Fruit fly (Drosophila melanogaster) ovary, adult (tissue): ENCODE results near the gene Ptp36E.

ENCODE experiments used
- CG17801 ChIP-seq: fragments of 200-800 bp; optimal IDR thresholded peaks from 2 replicates; lab custom pipeline; 2019; ENCODE audit warnings: missing biosample characterization, mild to moderate bottlenecking, missing genetic modification characterization, moderate library complexity; ENCODE audit not compliant: partially characterized antibody

Gene Ptp36E

DNA sequence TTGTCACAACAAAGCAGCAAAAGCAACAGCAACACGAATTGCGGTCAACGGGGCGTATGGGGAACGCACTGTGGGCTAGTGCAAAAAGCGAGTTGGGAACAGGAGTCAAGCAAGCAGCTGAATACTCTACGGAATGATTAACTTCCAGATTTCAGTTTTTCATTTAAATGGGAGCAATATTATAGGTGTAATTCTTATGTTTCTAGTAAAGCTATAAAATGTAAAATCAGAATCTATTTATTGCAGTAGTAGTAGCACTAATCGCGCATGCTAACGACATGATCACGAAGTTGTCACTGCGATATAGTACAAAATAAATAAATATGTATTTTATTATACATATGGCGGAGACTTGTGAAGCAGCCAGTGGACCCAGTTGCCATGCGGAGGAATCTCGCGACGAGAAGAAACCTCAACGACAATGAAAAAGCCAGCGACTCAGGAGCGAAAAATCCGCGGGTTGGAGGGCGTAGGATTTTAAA lies 38.1 kb downstream of the Ptp36E start:
- TF ChIP-seq CG17801 (GFP tag; lab: Kevin White, UChicago) = no peak

DNA sequence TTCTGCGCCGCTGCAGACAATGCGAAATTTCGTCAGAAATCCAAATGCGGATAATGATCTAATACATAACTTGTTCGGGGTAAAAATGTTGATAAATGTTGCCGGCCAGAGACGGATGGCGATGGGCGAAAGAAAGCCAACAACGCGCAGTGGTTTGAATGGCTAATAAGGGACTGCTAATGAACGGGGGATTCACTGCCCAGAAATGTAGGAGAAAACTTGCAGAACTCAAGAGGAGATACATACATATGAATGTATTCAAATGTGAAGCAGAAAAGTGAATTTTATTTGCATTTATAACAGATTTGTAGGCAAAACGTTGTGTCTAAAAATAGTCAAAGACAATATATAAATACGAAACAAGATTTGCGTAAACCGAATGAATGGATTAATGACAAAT lies 39.0 kb downstream of the Ptp36E start:
- TF ChIP-seq CG17801 (GFP tag; lab: Kevin White, UChicago) = no peak

DNA sequence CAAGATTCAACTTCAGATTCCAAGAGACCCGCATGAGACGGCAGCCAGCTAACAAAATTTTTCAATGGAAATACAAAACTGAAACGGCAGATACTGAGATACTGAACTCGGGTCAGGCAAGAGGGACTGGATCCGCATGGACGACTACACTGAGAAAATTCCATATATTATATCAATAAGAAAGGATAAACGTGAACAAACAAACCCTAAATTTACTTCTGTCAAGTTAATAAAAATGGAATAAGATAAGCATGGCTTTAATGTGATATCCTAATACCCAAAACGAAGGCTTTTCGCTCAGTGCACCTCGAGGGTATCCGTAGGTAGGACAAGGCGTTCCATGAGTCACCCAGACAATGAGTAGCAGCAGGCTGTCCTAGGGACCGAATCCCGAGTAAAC lies 39.6 kb downstream of the Ptp36E start:
- TF ChIP-seq CG17801 (GFP tag; lab: Kevin White, UChicago) = no peak

DNA sequence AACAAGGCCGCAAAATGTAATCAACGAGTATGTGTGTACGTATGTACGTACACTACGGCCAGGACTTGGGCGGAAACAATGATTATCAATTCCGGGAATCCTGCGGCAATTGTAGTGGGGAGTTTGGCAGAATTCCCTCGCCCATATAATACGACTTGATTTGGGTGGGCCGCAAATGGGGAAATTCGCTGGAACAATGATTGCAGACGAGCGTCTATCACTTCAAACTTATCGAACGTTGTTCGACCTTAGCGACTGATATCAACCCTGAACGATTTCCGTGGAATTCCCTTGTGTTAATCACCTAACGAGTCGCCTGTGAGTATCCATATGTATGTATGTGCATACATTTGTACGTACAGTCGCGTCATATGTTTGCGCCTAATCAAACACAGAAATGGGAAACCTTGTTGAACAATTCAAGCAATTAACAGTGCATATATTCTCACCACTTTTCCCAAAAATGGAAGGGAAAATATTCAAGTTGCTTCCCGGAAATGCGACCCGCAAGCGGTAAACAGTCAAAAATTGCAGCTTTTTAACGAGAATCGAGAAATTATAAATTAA lies 40.5 kb downstream of the Ptp36E start:
- TF ChIP-seq CG17801 (GFP tag; lab: Kevin White, UChicago) = no peak

DNA sequence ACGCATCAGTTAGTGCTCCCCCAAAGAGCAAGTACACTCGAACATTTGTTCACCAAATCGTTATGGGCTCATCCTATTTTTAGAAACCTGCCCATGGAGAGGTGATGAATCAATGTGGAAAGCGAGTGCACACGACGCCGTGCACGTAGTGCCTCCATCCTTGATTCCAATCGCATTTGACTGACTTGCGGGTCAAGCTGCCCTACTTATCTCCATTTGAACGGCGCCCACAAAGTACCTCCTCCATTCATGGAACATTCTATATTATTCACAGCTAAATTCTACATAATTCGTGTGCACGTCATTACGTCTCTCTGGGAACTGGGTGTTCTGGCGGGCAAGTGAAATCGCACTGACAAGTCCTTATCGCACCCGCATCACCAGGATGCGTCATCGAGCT lies 41.6 kb downstream of the Ptp36E start:
- TF ChIP-seq CG17801 (GFP tag; lab: Kevin White, UChicago) = no peak

DNA sequence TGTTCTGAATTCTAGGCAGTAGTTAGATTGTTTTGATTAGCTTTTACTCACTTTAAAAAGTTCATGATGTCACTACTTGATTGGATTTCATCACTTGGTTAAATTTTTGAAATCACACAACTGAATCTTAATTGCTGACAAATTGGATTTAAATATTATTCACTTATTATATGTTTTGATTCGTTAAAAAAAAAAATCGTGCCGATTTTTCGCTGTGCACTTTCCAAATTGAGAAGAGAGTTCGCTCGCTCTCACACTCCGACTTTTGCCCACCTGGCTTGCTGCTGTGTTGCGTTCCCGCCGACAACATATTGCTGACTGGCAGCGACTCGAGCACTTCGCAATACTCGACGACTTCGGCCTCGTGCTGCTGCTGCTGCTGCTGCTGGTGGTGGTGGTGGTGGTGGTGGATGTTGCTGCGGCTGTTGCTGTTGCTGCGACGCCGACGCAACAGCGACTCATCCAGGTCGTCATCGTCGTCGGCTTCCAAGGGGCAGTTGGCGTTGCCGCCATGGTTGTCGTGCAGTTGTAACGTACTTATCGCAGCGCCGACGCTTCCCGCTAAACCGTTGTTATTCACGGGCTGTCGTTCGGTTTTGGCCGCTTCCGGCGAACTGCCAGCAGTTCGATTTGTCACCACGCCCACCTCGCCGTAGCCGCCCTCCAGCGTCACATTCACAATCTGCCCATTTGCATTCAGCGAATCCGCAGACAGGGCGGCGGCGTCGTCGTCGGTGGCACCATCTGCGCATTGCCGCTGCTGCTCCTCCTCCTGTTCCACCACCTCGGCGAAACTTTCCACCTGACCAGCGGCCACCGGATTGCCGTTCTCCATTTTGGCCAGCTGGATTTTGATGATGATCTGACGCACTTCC lies 43.1 kb downstream of the Ptp36E start:
- no peak for TF ChIP-seq CG17801 (GFP tag; lab: Kevin White, UChicago)

DNA sequence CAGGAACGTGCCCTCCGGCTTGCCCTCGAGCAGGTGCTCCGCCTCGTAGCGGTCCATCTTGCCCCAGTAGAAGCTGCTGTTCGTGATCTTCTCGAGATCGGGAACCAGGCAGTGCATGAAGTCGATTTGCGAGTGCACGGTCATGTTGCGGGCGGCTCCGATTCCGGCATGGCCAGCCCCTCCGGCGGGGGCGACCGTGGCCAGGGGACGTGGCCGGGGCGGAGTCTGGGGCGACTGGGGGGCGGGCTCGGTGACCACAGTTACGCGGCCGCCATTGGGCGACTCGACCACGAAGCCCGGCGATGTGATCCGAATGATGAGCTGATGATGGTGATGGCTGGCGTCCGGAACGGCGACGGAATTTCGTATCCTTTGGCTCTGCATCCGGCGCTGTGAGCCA lies 44.3 kb downstream of the Ptp36E start:
- TF ChIP-seq CG17801 (GFP tag; lab: Kevin White, UChicago) = no peak

DNA sequence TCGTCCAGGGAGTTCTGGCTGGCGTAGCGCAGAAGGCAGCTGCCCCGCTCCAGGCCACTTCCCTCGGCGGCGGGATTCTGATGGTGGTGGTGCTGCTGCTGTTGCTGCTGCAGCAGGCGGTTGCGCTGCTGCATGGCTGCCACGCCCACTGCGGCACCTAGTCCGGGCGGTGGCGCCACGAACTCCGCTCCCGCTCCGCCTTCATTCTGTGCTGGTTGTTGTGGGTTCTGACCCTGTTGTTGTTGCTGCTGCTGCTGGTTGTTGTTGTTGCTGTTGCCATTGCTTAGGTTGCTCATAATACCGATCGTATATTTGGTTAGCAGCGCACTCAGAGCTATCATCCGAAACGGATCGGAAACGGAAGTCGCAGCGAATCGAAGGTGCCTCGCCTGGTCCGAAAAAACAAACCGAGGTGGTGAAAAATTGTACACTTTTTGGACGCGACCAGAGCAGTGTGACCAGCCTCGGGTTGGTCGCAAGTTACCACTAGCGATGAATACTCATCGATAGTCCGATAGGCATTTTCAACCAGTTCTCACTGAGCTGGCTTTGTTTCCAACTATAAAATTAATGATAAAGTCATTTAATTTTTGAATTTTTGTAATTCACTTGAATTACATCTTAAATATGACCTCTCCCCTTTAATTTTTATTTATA lies 47.1 kb downstream of the Ptp36E start, which contains the start of gene kel:
TSS of gene kel (minus strand) at position 493 of the 657 bp plus-strand sequence.
- TF ChIP-seq CG17801 (GFP tag; lab: Kevin White, UChicago) = peak; percentile 63

DNA sequence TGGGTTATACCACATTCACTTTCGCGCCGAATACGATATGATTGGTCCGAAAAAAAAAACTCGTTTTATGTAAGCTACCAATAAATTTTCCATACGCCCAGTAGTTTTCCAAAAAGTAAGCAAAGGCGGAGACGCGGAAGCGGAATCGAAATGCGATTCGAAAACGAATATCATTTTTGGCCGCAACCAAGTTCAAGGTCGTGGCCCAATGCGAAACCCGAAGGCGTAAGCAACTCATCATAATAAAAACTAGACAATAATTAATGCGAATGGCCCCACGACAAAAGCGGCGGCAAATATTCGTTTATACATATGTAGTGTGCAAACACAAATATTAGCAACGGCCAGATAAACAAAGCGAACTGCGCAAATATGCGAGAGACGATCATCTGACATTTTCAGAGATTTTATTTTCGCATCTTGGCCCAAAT lies 48.4 kb downstream of the Ptp36E start:
- no peak for TF ChIP-seq CG17801 (GFP tag; lab: Kevin White, UChicago)

DNA sequence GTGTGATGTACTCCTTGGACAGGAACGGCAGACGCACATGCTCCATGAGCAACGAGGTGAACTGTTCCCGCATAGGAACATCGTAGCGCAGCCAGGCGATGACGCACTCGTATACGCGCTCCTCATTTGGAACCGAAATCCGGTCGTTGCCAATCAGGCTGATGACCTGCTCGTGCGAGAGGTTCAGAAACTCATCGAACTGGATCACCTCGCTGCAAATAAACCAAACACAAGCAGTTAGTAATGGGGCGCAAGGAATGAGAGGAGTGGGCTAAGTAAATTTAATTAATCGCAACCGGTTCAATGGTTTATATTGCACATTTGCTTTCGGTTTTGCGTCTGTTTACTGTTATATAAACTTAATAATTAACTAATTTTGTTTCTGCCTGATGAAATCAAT lies 50.2 kb downstream of the Ptp36E start:
- TF ChIP-seq CG17801 (GFP tag; lab: Kevin White, UChicago) = no peak
